Worm (Caenorhabditis elegans) whole organism, L2 larva: ENCODE data around the gene R12B2.8.

Experiments used
- F13H6.1 ChIP-seq: sonication (generic microtip); optimal IDR thresholded peaks from 2 replicates; lab custom pipeline; 2016; ENCODE audit warnings: missing genetic modification characterization, missing compliant biosample characterization
- R02D3.7 ChIP-seq: fragments of 150-350 bp; optimal IDR thresholded peaks from 2 replicates; lab custom pipeline; 2014; ENCODE audit warnings: missing biosample characterization, missing genetic modification characterization
- Y55F3AM.14 ChIP-seq: fragments of 200-800 bp; sonication (Bioruptor generic); optimal IDR thresholded peaks from 2 replicates; lab custom pipeline; 2018; ENCODE audit warnings: mild to moderate bottlenecking, missing genetic modification characterization, missing compliant biosample characterization
- ZK546.5 ChIP-seq: sonication (generic microtip); optimal IDR thresholded peaks from 2 replicates; lab custom pipeline; 2017; ENCODE audit warnings: missing biosample characterization, missing genetic modification characterization
- alr-1 ChIP-seq: fragments of 150-350 bp; optimal IDR thresholded peaks from 2 replicates; lab custom pipeline; 2014; ENCODE audit warnings: missing biosample characterization, missing genetic modification characterization
- aly-2 ChIP-seq: fragments of 150-350 bp; optimal IDR thresholded peaks from 2 replicates; lab custom pipeline; 2014; ENCODE audit warnings: missing biosample characterization, missing genetic modification characterization
- ama-1 ChIP-seq: fragments of 150-350 bp; optimal IDR thresholded peaks from 2 replicates; lab custom pipeline; 2018; ENCODE audit warnings: inconsistent platforms
- blmp-1 ChIP-seq: sonication (generic microtip); optimal IDR thresholded peaks from 2 replicates; lab custom pipeline; 2017; ENCODE audit warnings: missing genetic modification characterization, mild to moderate bottlenecking, missing compliant biosample characterization, antibody characterized with exemption, moderate library complexity; ENCODE audit not compliant: insufficient read depth
- ceh-16 ChIP-seq: fragments of 150-350 bp; optimal IDR thresholded peaks from 2 replicates; lab custom pipeline; 2014; ENCODE audit warnings: missing biosample characterization, missing genetic modification characterization
- ceh-82 ChIP-seq: fragments of 150-350 bp; optimal IDR thresholded peaks from 2 replicates; lab custom pipeline; 2014; ENCODE audit warnings: missing biosample characterization, missing genetic modification characterization
- crh-2 ChIP-seq: sonication (generic microtip); optimal IDR thresholded peaks from 2 replicates; lab custom pipeline; 2017; ENCODE audit warnings: missing biosample characterization, missing genetic modification characterization
- dmd-4 ChIP-seq: sonication (generic microtip); optimal IDR thresholded peaks from 2 replicates; lab custom pipeline; 2017; ENCODE audit warnings: missing biosample characterization, missing genetic modification characterization
- egl-27 ChIP-seq: sonication (generic microtip); optimal IDR thresholded peaks from 3 replicates; lab custom pipeline; 2017; ENCODE audit warnings: missing biosample characterization, missing genetic modification reagents, missing genetic modification characterization
- elt-1 ChIP-seq: fragments of 150-350 bp; optimal IDR thresholded peaks from 2 replicates; lab custom pipeline; 2014; ENCODE audit warnings: missing biosample characterization, missing genetic modification characterization
- elt-3 ChIP-seq: sonication (generic microtip); optimal IDR thresholded peaks from 2 replicates; lab custom pipeline; 2017; ENCODE audit warnings: missing biosample characterization, missing genetic modification characterization
- fos-1 ChIP-seq: fragments of 150-350 bp; optimal IDR thresholded peaks from 2 replicates; lab custom pipeline; 2014; ENCODE audit warnings: missing biosample characterization, missing genetic modification characterization
- gmeb-1 ChIP-seq: fragments of 150-350 bp; optimal IDR thresholded peaks from 2 replicates; lab custom pipeline; 2014; ENCODE audit warnings: missing biosample characterization, missing genetic modification characterization
- lin-11 ChIP-seq: fragments of 150-350 bp; sonication (generic microtip); optimal IDR thresholded peaks from 2 replicates; lab custom pipeline; 2014; ENCODE audit warnings: missing biosample characterization, missing genetic modification characterization, inconsistent platforms, mixed read lengths
- lin-13 ChIP-seq: fragments of 150-350 bp; optimal IDR thresholded peaks from 2 replicates; lab custom pipeline; 2014; ENCODE audit warnings: missing biosample characterization, missing genetic modification reagents, missing genetic modification characterization
- lsy-2 ChIP-seq, 2 experiments: fragments of 150-350 bp in 1 of 2; sonication (generic microtip) in 1 of 2; optimal IDR thresholded peaks; 2 replicates each; lab custom pipeline; 2014 to 2017; ENCODE audit warnings: missing biosample characterization in 2 of 2, missing genetic modification characterization in 2 of 2
- mab-5 ChIP-seq: fragments of 150-350 bp; optimal IDR thresholded peaks from 2 replicates; lab custom pipeline; 2014; ENCODE audit warnings: missing biosample characterization, missing genetic modification characterization
- mbf-1 ChIP-seq: sonication (generic microtip); optimal IDR thresholded peaks from 2 replicates; lab custom pipeline; 2017; ENCODE audit warnings: missing biosample characterization, missing genetic modification characterization
- mdl-1 ChIP-seq, 2 experiments: fragments of 150-350 bp in 1 of 2; sonication (generic microtip) in 1 of 2; optimal IDR thresholded peaks; 2 replicates each; lab custom pipeline; 2017; ENCODE audit warnings: missing biosample characterization in 2 of 2, missing genetic modification characterization in 2 of 2
- nhr-11 ChIP-seq: fragments of 150-350 bp; optimal IDR thresholded peaks from 2 replicates; lab custom pipeline; 2014; ENCODE audit warnings: missing biosample characterization, missing genetic modification characterization
- nhr-129 ChIP-seq: fragments of 150-350 bp; optimal IDR thresholded peaks from 2 replicates; lab custom pipeline; 2014; ENCODE audit warnings: missing biosample characterization, missing genetic modification characterization
- nhr-21 ChIP-seq: fragments of 150-350 bp; optimal IDR thresholded peaks from 2 replicates; lab custom pipeline; 2014; ENCODE audit warnings: missing biosample characterization, missing genetic modification characterization
- nhr-23 ChIP-seq: fragments of 150-350 bp; optimal IDR thresholded peaks from 2 replicates; lab custom pipeline; 2014; ENCODE audit warnings: missing biosample characterization, missing genetic modification reagents, missing genetic modification characterization
- nhr-237 ChIP-seq: fragments of 150-350 bp; optimal IDR thresholded peaks from 2 replicates; lab custom pipeline; 2014; ENCODE audit warnings: missing biosample characterization, missing genetic modification characterization
- nhr-6 ChIP-seq: fragments of 150-350 bp; optimal IDR thresholded peaks from 2 replicates; lab custom pipeline; 2014; ENCODE audit warnings: missing biosample characterization, missing genetic modification characterization
- nhr-77 ChIP-seq: fragments of 150-350 bp; optimal IDR thresholded peaks from 2 replicates; lab custom pipeline; 2014; ENCODE audit warnings: missing biosample characterization, missing genetic modification characterization
- peb-1 ChIP-seq: fragments of 150-350 bp; optimal IDR thresholded peaks from 2 replicates; lab custom pipeline; 2014; ENCODE audit warnings: missing biosample characterization, missing genetic modification characterization
- sem-4 ChIP-seq: fragments of 150-350 bp; optimal IDR thresholded peaks from 2 replicates; lab custom pipeline; 2014; ENCODE audit warnings: missing biosample characterization, missing genetic modification reagents, missing genetic modification characterization
- skn-1 ChIP-seq: sonication (generic microtip); optimal IDR thresholded peaks from 2 replicates; lab custom pipeline; 2017; ENCODE audit warnings: missing biosample characterization, missing genetic modification characterization
- sma-9 ChIP-seq, 2 experiments: fragments of 150-350 bp in 1 of 2; sonication (generic microtip) in 1 of 2; optimal IDR thresholded peaks; 2 replicates each; lab custom pipeline; 2014 to 2016; ENCODE audit warnings: missing genetic modification characterization in 2 of 2, mild to moderate bottlenecking in 1 of 2, missing biosample characterization in 1 of 2, missing compliant biosample characterization in 1 of 2, missing genetic modification reagents in 1 of 2, moderate library complexity in 1 of 2
- snpc-4 ChIP-seq: fragments of 150-350 bp; optimal IDR thresholded peaks from 2 replicates; lab custom pipeline; 2014; ENCODE audit warnings: missing biosample characterization, missing genetic modification characterization
- unc-55 ChIP-seq: fragments of 150-350 bp; sonication (generic microtip); optimal IDR thresholded peaks from 3 replicates; lab custom pipeline; 2014; ENCODE audit warnings: missing biosample characterization, missing genetic modification reagents, missing genetic modification characterization
- zag-1 ChIP-seq: fragments of 150-350 bp; optimal IDR thresholded peaks from 2 replicates; lab custom pipeline; 2014; ENCODE audit warnings: missing biosample characterization, missing genetic modification characterization
- ztf-1 ChIP-seq: fragments of 200-800 bp; sonication (Bioruptor generic); conservative IDR thresholded peaks from 2 replicates; pipeline ENCODE4 v1.3.6; 2022; ENCODE audit warnings: missing genetic modification characterization, missing compliant biosample characterization
- ztf-11 ChIP-seq: sonication (generic microtip); optimal IDR thresholded peaks from 2 replicates; lab custom pipeline; 2017; ENCODE audit warnings: missing biosample characterization, missing genetic modification characterization

Gene R12B2.8

DNA sequence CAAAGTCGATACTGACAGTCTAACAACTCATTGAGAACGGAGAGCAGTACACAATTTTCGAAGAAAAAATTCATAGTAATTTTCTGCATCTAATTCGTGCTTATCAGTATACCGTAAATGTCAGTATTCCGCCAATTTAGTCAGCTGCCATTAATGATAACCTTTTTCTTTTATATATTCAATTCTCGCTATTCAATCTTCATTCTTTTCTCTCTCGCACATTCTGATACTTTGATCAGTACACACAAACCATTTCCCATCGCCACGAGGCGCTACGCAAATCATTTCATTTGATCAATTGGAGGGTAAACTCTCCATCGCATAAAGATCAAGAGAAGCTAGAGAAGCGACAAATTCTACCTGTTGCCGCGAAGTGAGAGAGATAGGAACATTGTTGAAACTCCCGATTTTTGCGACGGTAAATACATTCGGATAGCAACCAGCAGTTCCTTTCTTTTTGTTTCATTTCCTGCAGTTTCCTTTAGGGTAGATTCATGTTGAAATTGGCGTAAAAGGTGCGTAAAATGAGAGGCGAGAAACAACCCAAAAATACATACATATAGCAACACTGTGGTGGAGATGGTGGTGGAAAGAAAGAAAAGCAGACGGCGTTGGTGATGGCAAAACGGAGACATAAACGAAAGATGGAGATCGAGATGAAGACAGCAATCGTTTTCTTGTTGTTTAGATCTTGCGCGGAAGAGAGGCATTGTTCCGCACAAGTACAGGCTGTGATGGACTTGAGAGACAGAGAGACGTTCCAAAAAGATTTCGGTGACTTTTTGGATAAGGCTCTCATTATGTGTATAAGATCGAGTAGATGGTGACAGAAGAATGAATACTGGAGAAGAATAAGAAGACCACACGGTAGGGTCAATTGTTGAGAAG is 14.7 kb downstream of the R12B2.8 start (continued):
- TF ChIP-seq blmp-1 (tag; lab: Kevin White, UChicago) (peak; percentile 36), ceh-16 (tag; lab: Kevin White, UChicago) (peak; percentile 9), nhr-6 (tag; lab: Kevin White, UChicago) (no peak), nhr-23 (tag; lab: Kevin White, UChicago) (no peak), mdl-1 (tag; optimal IDR thresholded peaks at IDR 0.05; lab: Kevin White, UChicago) (peak; percentile 60 to 72), nhr-129 (peak; percentile 62), lin-11 (tag; lab: Kevin White, UChicago) (no peak), dmd-4 (no peak), unc-55 (GFP tag; lab: Kevin White, UChicago) (no peak), ama-1 (lab: Kevin White, UChicago) (peak; percentile 73), mbf-1 (tag; lab: Kevin White, UChicago) (no peak), nhr-237 (no peak), mab-5 (tag; lab: Kevin White, UChicago) (no peak), aly-2 (tag; lab: Kevin White, UChicago) (no peak), elt-3 (tag; lab: Kevin White, UChicago) (no peak), nhr-77 (tag; lab: Kevin White, UChicago) (no peak), peb-1 (tag; lab: Kevin White, UChicago) (no peak)

DNA sequence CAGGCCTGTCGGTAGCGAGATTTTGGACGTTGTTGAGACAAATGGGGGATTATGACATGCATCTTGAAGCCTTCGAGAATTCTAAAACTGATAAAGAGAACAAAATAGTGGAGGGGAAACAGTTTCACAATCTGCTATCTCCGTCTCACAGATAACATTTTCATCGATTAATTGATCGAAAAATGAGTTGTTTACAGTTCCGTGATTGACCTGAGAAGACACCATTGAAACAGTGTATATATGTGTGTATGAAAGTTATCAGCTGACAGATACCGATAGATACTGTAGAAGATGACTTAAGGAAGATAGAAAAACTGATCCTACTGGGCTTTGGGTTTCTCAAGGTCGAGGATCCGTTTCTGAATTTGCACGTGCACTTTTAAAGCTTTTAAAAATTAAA is 15.4 kb downstream of the R12B2.8 start:
- no peak for TF ChIP-seq mbf-1 (tag; lab: Kevin White, UChicago)
- TF ChIP-seq sem-4 (tag; lab: Kevin White, UChicago) = no peak
- peak; percentile 46 for TF ChIP-seq gmeb-1 (tag; lab: Kevin White, UChicago)
- peak; percentile 26 for TF ChIP-seq nhr-129
- TF ChIP-seq R02D3.7 (tag; lab: Kevin White, UChicago) = no peak
- no peak for TF ChIP-seq nhr-21
- TF ChIP-seq elt-1 (tag; lab: Kevin White, UChicago) = no peak
- no peak for TF ChIP-seq ztf-11 (tag; lab: Kevin White, UChicago)
- no peak for TF ChIP-seq F13H6.1 (tag; lab: Kevin White, UChicago)
- peak; percentile 61 for TF ChIP-seq sma-9 (GFP tag; optimal IDR thresholded peaks at IDR 0.05; lab: Kevin White, UChicago)
- TF ChIP-seq sma-9 (tag; optimal IDR thresholded peaks at IDR 0.05; lab: Kevin White, UChicago) = no peak
- TF ChIP-seq skn-1 (tag; lab: Kevin White, UChicago) = peak; percentile 3
- no peak for TF ChIP-seq dmd-4
- TF ChIP-seq egl-27 = peak; percentile 59
- TF ChIP-seq ceh-16 (tag; lab: Kevin White, UChicago) = no peak
- no peak for TF ChIP-seq unc-55 (GFP tag; lab: Kevin White, UChicago)
- no peak for TF ChIP-seq lin-11 (tag; lab: Kevin White, UChicago)
- TF ChIP-seq peb-1 (tag; lab: Kevin White, UChicago) = no peak
- peak; percentile 41 for TF ChIP-seq fos-1 (tag; lab: Kevin White, UChicago)
- TF ChIP-seq lin-13 (GFP tag; lab: Kevin White, UChicago) = no peak
- TF ChIP-seq Y55F3AM.14 (GFP tag; lab: Kevin White, UChicago) = no peak
- no peak for TF ChIP-seq snpc-4 (tag; lab: Kevin White, UChicago)
- no peak for TF ChIP-seq ceh-82 (tag; lab: Kevin White, UChicago)
- peak; percentile 25 for TF ChIP-seq crh-2 (tag; lab: Kevin White, UChicago)
- TF ChIP-seq blmp-1 (tag; lab: Kevin White, UChicago) = peak; percentile 49
- TF ChIP-seq mdl-1 (tag; optimal IDR thresholded peaks at IDR 0.05; lab: Kevin White, UChicago) = no peak
- no peak for TF ChIP-seq elt-3 (tag; lab: Kevin White, UChicago)
- TF ChIP-seq lsy-2 (tag; optimal IDR thresholded peaks at IDR 0.05; lab: Kevin White, UChicago) = peak in 1 of 2 experiments; percentile 32
- TF ChIP-seq zag-1 (tag; lab: Kevin White, UChicago) = no peak
- no peak for TF ChIP-seq nhr-77 (tag; lab: Kevin White, UChicago)
- TF ChIP-seq nhr-11 (tag; lab: Kevin White, UChicago) = no peak
- no peak for TF ChIP-seq alr-1
- TF ChIP-seq ZK546.5 (tag; lab: Kevin White, UChicago) = no peak
- TF ChIP-seq ztf-1 (GFP tag; lab: Robert Waterston, UW) = no peak
